Fruit fly (Drosophila melanogaster) whole organism, wandering third instar larva: Measurements from ENCODE around the gene mRpL9.

ENCODE experiments used
- Abd-B ChIP-seq: fragments of >200 bp; optimal IDR thresholded peaks from 2 replicates; lab custom pipeline; 2017; ENCODE audit warnings: missing biosample characterization, missing genetic modification characterization
- CG32264 ChIP-seq: fragments of 200-800 bp; sonication (Bioruptor generic); optimal IDR thresholded peaks from 2 replicates; lab custom pipeline; 2016; ENCODE audit warnings: missing biosample characterization, missing genetic modification characterization
- CG9705 ChIP-seq: fragments of 200-800 bp; sonication (Bioruptor generic); optimal IDR thresholded peaks from 2 replicates; lab custom pipeline; 2018; ENCODE audit warnings: missing biosample characterization, mild to moderate bottlenecking, missing genetic modification characterization
- CrebA ChIP-seq: fragments of 200-800 bp; sonication (Bioruptor generic); optimal IDR thresholded peaks from 2 replicates; lab custom pipeline; 2016; ENCODE audit warnings: missing biosample characterization, mild to moderate bottlenecking, missing genetic modification characterization, borderline replicate concordance
- Dfd ChIP-seq: fragments of >200 bp; optimal IDR thresholded peaks from 2 replicates; lab custom pipeline; 2017; ENCODE audit warnings: missing biosample characterization, missing genetic modification characterization
- Dif ChIP-seq: fragments of 200-275, 200-300 bp; sonication (Bioruptor generic); optimal IDR thresholded peaks from 2 replicates; lab custom pipeline; 2018; ENCODE audit warnings: missing biosample characterization, missing genetic modification characterization; ENCODE audit not compliant: partially characterized antibody
- GATAd ChIP-seq: sonication (Bioruptor generic); optimal IDR thresholded peaks from 2 replicates; lab custom pipeline; 2016; ENCODE audit warnings: missing biosample characterization, missing genetic modification characterization
- HLH106 ChIP-seq: fragments of 200-800 bp; optimal IDR thresholded peaks from 3 replicates; lab custom pipeline; 2019; ENCODE audit warnings: missing biosample characterization, mild to moderate bottlenecking, missing genetic modification characterization, moderate library complexity
- Hnf4 ChIP-seq: fragments of 200-800 bp; sonication (Bioruptor generic); optimal IDR thresholded peaks from 2 replicates; lab custom pipeline; 2016; ENCODE audit warnings: missing biosample characterization, mild to moderate bottlenecking, missing genetic modification characterization
- Hr78 ChIP-seq: fragments of >200 bp; optimal IDR thresholded peaks from 2 replicates; lab custom pipeline; 2017; ENCODE audit warnings: missing biosample characterization, missing genetic modification characterization
- Jra ChIP-seq: sonication (Bioruptor generic); optimal IDR thresholded peaks from 2 replicates; lab custom pipeline; 2016; ENCODE audit warnings: missing biosample characterization, missing genetic modification characterization
- Mio ChIP-seq: sonication (Bioruptor generic); optimal IDR thresholded peaks from 2 replicates; lab custom pipeline; 2016; ENCODE audit warnings: missing biosample characterization, missing genetic modification characterization
- Myc ChIP-seq: fragments of >200 bp; optimal IDR thresholded peaks from 2 replicates; lab custom pipeline; 2017
- N ChIP-seq: fragments of >200 bp; optimal IDR thresholded peaks from 2 replicates; lab custom pipeline; 2018; ENCODE audit warnings: missing biosample characterization, missing external identifiers, missing genetic modification characterization
- OdsH ChIP-seq: fragments of 200-800 bp; sonication (Bioruptor generic); optimal IDR thresholded peaks from 2 replicates; lab custom pipeline; 2016; ENCODE audit warnings: missing biosample characterization, mild to moderate bottlenecking, missing genetic modification characterization
- Rel ChIP-seq, 2 experiments: fragments of 200-800 bp; sonication (Bioruptor generic) in 1 of 2; optimal IDR thresholded peaks; 2 replicates in 1 of 2; 3 replicates in 1 of 2; lab custom pipeline; 2016 to 2019; ENCODE audit warnings: mild to moderate bottlenecking in 2 of 2, missing biosample characterization in 2 of 2, missing genetic modification characterization in 2 of 2, moderate library complexity in 1 of 2
- Sp1 ChIP-seq: fragments of 200-800 bp; sonication (Bioruptor generic); optimal IDR thresholded peaks from 3 replicates; lab custom pipeline; 2019; ENCODE audit warnings: missing biosample characterization, mild to moderate bottlenecking, missing genetic modification characterization, moderate library complexity
- Vsx2 ChIP-seq: fragments of 200-300, 225-300 bp; sonication (Bioruptor generic); optimal IDR thresholded peaks from 2 replicates; lab custom pipeline; 2018; ENCODE audit warnings: missing biosample characterization, missing genetic modification characterization; ENCODE audit not compliant: partially characterized antibody
- br ChIP-seq: fragments of 200-800 bp; sonication (Bioruptor generic); optimal IDR thresholded peaks from 2 replicates; lab custom pipeline; 2016; ENCODE audit warnings: missing biosample characterization, missing genetic modification characterization
- brk ChIP-seq: fragments of 200-800 bp; sonication (Bioruptor generic); optimal IDR thresholded peaks from 2 replicates; lab custom pipeline; 2016; ENCODE audit warnings: missing biosample characterization, mild to moderate bottlenecking, missing genetic modification characterization
- dl ChIP-seq, 2 experiments: fragments of 175-275, 200-275 bp in 1 of 2; fragments of 200-275 bp in 1 of 2; sonication (Bioruptor generic); optimal IDR thresholded peaks; lab custom pipeline; 2018; ENCODE audit warnings: mild to moderate bottlenecking in 2 of 2, missing biosample characterization in 2 of 2, missing genetic modification characterization in 2 of 2, moderate library complexity in 2 of 2; ENCODE audit not compliant: partially characterized antibody in 2 of 2, insufficient read depth in 1 of 2
- dmrt93B ChIP-seq: fragments of 200-800 bp; sonication (Bioruptor generic); optimal IDR thresholded peaks from 2 replicates; lab custom pipeline; 2018; ENCODE audit warnings: missing biosample characterization, mild to moderate bottlenecking, missing genetic modification characterization
- dsf ChIP-seq: sonication (Bioruptor generic); optimal IDR thresholded peaks from 2 replicates; lab custom pipeline; 2016; ENCODE audit warnings: missing biosample characterization, missing genetic modification characterization, borderline replicate concordance
- ey ChIP-seq: fragments of 200-800 bp; sonication (Bioruptor generic); optimal IDR thresholded peaks from 2 replicates; lab custom pipeline; 2016; ENCODE audit warnings: missing biosample characterization, missing genetic modification characterization
- foxo ChIP-seq, 2 experiments: fragments of 200-800 bp; sonication (Bioruptor generic); optimal IDR thresholded peaks; 2 replicates in 1 of 2; 3 replicates in 1 of 2; lab custom pipeline; 2016 to 2017; ENCODE audit warnings: missing biosample characterization in 2 of 2, missing genetic modification characterization in 2 of 2
- fru ChIP-seq: fragments of 200-800 bp; sonication (Bioruptor generic); optimal IDR thresholded peaks from 3 replicates; lab custom pipeline; 2016; ENCODE audit warnings: missing biosample characterization, mild to moderate bottlenecking, missing genetic modification characterization
- h ChIP-seq: fragments of 200-800 bp; sonication (Bioruptor generic); optimal IDR thresholded peaks from 3 replicates; lab custom pipeline; 2016; ENCODE audit warnings: missing biosample characterization, mild to moderate bottlenecking, missing genetic modification characterization
- jim ChIP-seq: fragments of 175-275, 200-325 bp; sonication (Bioruptor generic); optimal IDR thresholded peaks from 2 replicates; lab custom pipeline; 2016; ENCODE audit warnings: missing biosample characterization, mild to moderate bottlenecking, missing genetic modification characterization
- lola ChIP-seq: fragments of >200 bp; optimal IDR thresholded peaks from 2 replicates; lab custom pipeline; 2017; ENCODE audit warnings: missing biosample characterization, missing genetic modification characterization
- pan ChIP-seq: fragments of >200 bp; optimal IDR thresholded peaks from 2 replicates; lab custom pipeline; 2017
- psq ChIP-seq: fragments of 200-800 bp; sonication (Bioruptor generic); optimal IDR thresholded peaks from 3 replicates; lab custom pipeline; 2017; ENCODE audit warnings: missing biosample characterization, mild to moderate bottlenecking, missing genetic modification characterization, moderate library complexity
- rgr ChIP-seq: fragments of 200-800 bp; sonication (Bioruptor generic); optimal IDR thresholded peaks from 3 replicates; lab custom pipeline; 2016; ENCODE audit warnings: missing biosample characterization, mild to moderate bottlenecking, missing genetic modification characterization
- sage ChIP-seq: fragments of 200-800 bp; sonication (Bioruptor generic); optimal IDR thresholded peaks from 2 replicates; lab custom pipeline; 2016; ENCODE audit warnings: missing biosample characterization, mild to moderate bottlenecking, missing genetic modification characterization
- sv ChIP-seq: fragments of 200-800 bp; sonication (Bioruptor generic); optimal IDR thresholded peaks from 3 replicates; lab custom pipeline; 2016; ENCODE audit warnings: missing biosample characterization, missing genetic modification characterization
- tai ChIP-seq: sonication (Bioruptor generic); optimal IDR thresholded peaks from 2 replicates; lab custom pipeline; 2016; ENCODE audit warnings: missing biosample characterization, missing genetic modification characterization
- usp ChIP-seq: fragments of >200 bp; optimal IDR thresholded peaks from 2 replicates; lab custom pipeline; 2017; ENCODE audit warnings: missing biosample characterization, missing genetic modification characterization
- woc ChIP-seq: sonication (Bioruptor generic); optimal IDR thresholded peaks from 2 replicates; lab custom pipeline; 2016; ENCODE audit warnings: missing biosample characterization, mild to moderate bottlenecking, missing genetic modification characterization

The mRpL9 gene

dm6 chr3R:15291551-15292223, 38.9 kb upstream of the mRpL9 start:
- TF ChIP-seq br (GFP tag; lab: Kevin White, UChicago) (no peak), psq (GFP tag; lab: Kevin White, UChicago) (peak; percentile 64), rgr (GFP tag; lab: Kevin White, UChicago) (peak; percentile 8), foxo (GFP tag; optimal IDR thresholded peaks at IDR 0.05; lab: Kevin White, UChicago) (no peak), Dif (GFP tag; lab: Kevin White, UChicago) (peak; percentile 90), Mio (no peak), Sp1 (GFP tag; lab: Kevin White, UChicago) (peak; percentile 34), jim (GFP tag; lab: Kevin White, UChicago) (no peak), Dfd (GFP tag; lab: Kevin White, UChicago) (no peak), dsf (GFP tag; lab: Kevin White, UChicago) (no peak), usp (no peak), N (no peak), Hr78 (GFP tag; lab: Kevin White, UChicago) (no peak), h (peak; percentile 24), dmrt93B (no peak), OdsH (GFP tag; lab: Kevin White, UChicago) (peak; percentile 32), dl (GFP tag; optimal IDR thresholded peaks at IDR 0.05; lab: Kevin White, UChicago; ENCODE audit: insufficient read depth in 1 of 2, partially characterized antibody in 2 of 2) (peak; percentile 86 to 92), Vsx2 (GFP tag; lab: Kevin White, UChicago) (peak; percentile 70), ey (GFP tag; lab: Kevin White, UChicago) (no peak), tai (no peak), fru (GFP tag; lab: Kevin White, UChicago) (no peak), sv (GFP tag; lab: Kevin White, UChicago) (no peak), Abd-B (GFP tag; lab: Kevin White, UChicago) (no peak), lola (no peak), woc (GFP tag; lab: Kevin White, UChicago) (no peak), CG9705 (GFP tag; lab: Kevin White, UChicago) (no peak), GATAd (GFP tag; lab: Kevin White, UChicago) (no peak), brk (GFP tag; lab: Kevin White, UChicago) (no peak)

DNA sequence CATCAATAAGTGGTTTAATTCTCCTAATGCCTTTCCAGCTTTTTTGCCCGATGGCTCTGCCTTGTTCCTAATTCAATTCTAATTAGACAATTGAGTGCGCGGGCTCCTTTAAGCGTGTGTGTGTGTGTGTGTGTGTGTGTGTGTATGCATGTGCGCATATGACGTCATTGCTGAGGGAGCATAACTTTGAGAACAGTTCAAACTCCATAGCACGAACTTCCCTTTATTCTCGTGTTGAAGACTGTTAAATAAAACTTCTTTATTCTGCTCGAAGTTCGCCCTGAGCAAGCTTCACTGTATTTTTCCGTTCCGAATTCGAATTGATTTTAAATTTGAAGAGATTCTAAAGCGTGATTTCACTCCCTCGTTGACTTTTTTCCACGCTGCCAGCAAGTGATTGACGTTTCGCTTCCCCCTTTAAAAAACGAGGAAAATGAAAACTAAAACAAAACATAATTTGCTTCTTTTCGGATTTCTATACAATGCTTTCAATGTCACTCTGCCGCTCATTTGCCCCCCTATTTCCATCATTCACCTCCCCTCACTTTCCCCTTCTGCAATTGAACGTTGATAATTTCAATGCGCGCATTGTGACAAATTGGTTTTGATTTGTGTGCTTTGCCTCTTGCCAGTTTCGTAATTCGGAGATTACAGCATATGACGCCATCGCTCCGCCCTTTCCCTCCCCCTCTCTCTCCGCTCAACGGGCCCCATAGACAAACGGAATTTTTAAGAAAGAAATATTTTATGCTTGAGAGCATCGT, 38.1 kb upstream of the mRpL9 start:
- TF ChIP-seq HLH106 (tag; lab: Kevin White, UChicago) (no peak), ey (GFP tag; lab: Kevin White, UChicago) (no peak), foxo (GFP tag; optimal IDR thresholded peaks at IDR 0.05; lab: Kevin White, UChicago) (peak in 1 of 2 experiments; percentile 40), br (GFP tag; lab: Kevin White, UChicago) (no peak), Myc (lab: Kevin White, UChicago) (no peak), Vsx2 (GFP tag; lab: Kevin White, UChicago) (no peak), Dfd (GFP tag; lab: Kevin White, UChicago) (peak; percentile 94), pan (no peak), usp (no peak)

DNA sequence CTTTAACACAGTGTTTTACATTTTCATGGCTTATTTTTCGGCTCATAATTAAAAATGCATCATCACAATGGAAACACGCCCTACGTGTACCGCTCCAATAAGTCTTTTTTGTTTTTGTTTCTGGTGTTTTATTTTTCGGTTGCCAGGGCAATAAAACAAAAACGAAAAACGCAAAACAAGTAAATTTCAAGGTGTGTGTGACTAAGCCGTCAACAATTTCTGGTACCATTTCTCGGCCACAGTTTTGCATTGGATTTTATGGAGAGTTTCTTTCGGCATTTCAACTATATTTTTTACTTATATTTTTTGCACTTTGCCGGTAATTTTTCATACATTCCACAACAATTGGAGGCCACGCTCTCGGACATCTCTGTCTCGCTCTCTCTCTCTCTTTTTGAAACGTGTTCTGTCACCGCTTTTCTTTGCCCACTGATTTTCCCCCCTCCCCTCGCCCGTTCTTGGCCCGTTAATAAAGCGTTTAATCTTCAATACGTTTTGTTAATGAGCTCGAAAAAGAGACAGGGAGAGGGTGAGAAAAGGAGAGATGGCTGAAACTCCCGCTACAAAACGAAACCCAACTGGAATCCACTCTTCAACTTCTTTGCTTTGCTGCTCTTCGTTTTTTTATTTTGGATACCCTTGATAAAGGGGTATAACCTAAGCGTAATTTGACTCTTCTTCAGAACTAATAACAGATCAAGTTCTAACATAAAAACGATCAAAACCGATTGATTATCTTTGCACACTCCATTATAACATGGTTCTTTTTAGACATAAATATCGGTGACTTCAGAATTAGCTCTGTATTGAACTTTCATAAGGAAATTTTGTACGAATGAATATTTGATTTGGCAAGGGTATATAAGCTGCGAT, 37.3 kb upstream of the mRpL9 start:
- TF ChIP-seq dl (GFP tag; optimal IDR thresholded peaks at IDR 0.05; lab: Kevin White, UChicago; ENCODE audit: insufficient read depth in 1 of 2, partially characterized antibody in 2 of 2) (no peak), h (peak; percentile 59), N (no peak), Dfd (GFP tag; lab: Kevin White, UChicago) (no peak), Mio (no peak), sv (GFP tag; lab: Kevin White, UChicago) (no peak), CrebA (GFP tag; lab: Kevin White, UChicago) (no peak), HLH106 (tag; lab: Kevin White, UChicago) (peak; percentile 27), Vsx2 (GFP tag; lab: Kevin White, UChicago) (no peak), GATAd (GFP tag; lab: Kevin White, UChicago) (no peak), br (GFP tag; lab: Kevin White, UChicago) (peak; percentile 30), Myc (lab: Kevin White, UChicago) (no peak), CG32264 (GFP tag; lab: Kevin White, UChicago) (no peak), Sp1 (GFP tag; lab: Kevin White, UChicago) (peak; percentile 58), foxo (GFP tag; optimal IDR thresholded peaks at IDR 0.05; lab: Kevin White, UChicago) (peak in 1 of 2 experiments; percentile 55), Hnf4 (no peak), Jra (GFP tag; lab: Kevin White, UChicago) (no peak), lola (no peak), Rel (GFP tag; optimal IDR thresholded peaks at IDR 0.05; lab: Kevin White, UChicago) (peak; percentile 13), Rel (tag; optimal IDR thresholded peaks at IDR 0.05; lab: Kevin White, UChicago) (no peak), Hr78 (GFP tag; lab: Kevin White, UChicago) (no peak), Dif (GFP tag; lab: Kevin White, UChicago) (no peak), brk (GFP tag; lab: Kevin White, UChicago) (no peak), jim (GFP tag; lab: Kevin White, UChicago) (peak; percentile 65), CG9705 (GFP tag; lab: Kevin White, UChicago) (no peak), pan (no peak), sage (no peak), fru (GFP tag; lab: Kevin White, UChicago) (peak; percentile 45), Abd-B (GFP tag; lab: Kevin White, UChicago) (no peak)
